Worm (Caenorhabditis elegans) whole organism, L1 larva: ENCODE measurements around the gene Y45G5AM.6.

Source experiments
- C34B4.2 ChIP-seq: sonication (generic microtip); optimal IDR thresholded peaks from 2 replicates; lab custom pipeline; 2017; ENCODE audit warnings: mild to moderate bottlenecking, missing genetic modification characterization, missing compliant biosample characterization
- Y116A8C.19 ChIP-seq: sonication (generic microtip); optimal IDR thresholded peaks from 2 replicates; lab custom pipeline; 2016; ENCODE audit warnings: missing compliant biosample characterization, missing genetic modification characterization, borderline replicate concordance
- blmp-1 ChIP-seq: fragments of 150-350 bp; optimal IDR thresholded peaks from 2 replicates; lab custom pipeline; 2014; ENCODE audit warnings: missing biosample characterization, missing genetic modification characterization
- ceh-63 ChIP-seq: fragments of 200-800 bp; sonication (Bioruptor generic); optimal IDR thresholded peaks from 2 replicates; lab custom pipeline; 2018; ENCODE audit warnings: mild to moderate bottlenecking, missing genetic modification characterization, missing compliant biosample characterization
- ceh-8 ChIP-seq: fragments of 200-800 bp; sonication (Bioruptor generic); optimal IDR thresholded peaks from 2 replicates; lab custom pipeline; 2018; ENCODE audit warnings: mild to moderate bottlenecking, missing genetic modification characterization, moderate library complexity, missing compliant biosample characterization
- ceh-82 ChIP-seq, 3 experiments: fragments of 150-350 bp in 1 of 3; sonication (generic microtip) in 2 of 3; optimal IDR thresholded peaks; 2 replicates each; lab custom pipeline; 2014 to 2017; ENCODE audit warnings: missing biosample characterization in 3 of 3, missing genetic modification characterization in 3 of 3
- ces-1 ChIP-seq: fragments of 150-350 bp; optimal IDR thresholded peaks from 2 replicates; lab custom pipeline; 2014; ENCODE audit warnings: missing biosample characterization, missing genetic modification reagents, missing genetic modification characterization
- dpl-1 ChIP-seq, 3 experiments: fragments of 150-350 bp in 2 of 3; sonication (generic microtip) in 1 of 3; optimal IDR thresholded peaks; 2 replicates each; lab custom pipeline; 2014 to 2017; ENCODE audit warnings: missing biosample characterization in 3 of 3, missing genetic modification characterization in 3 of 3, missing genetic modification reagents in 3 of 3
- efl-3 ChIP-seq: fragments of 200-800 bp; sonication (Bioruptor generic); optimal IDR thresholded peaks from 2 replicates; lab custom pipeline; 2018; ENCODE audit warnings: mild to moderate bottlenecking, missing genetic modification characterization, missing compliant biosample characterization
- egl-13 ChIP-seq: sonication (generic microtip); optimal IDR thresholded peaks from 2 replicates; lab custom pipeline; 2016; ENCODE audit warnings: missing genotype, missing genetic modification reagents, missing genetic modification characterization, missing compliant biosample characterization
- elt-2 ChIP-seq: sonication (generic microtip); optimal IDR thresholded peaks from 2 replicates; lab custom pipeline; 2016; ENCODE audit warnings: missing genetic modification characterization, mild to moderate bottlenecking, inconsistent platforms, missing compliant biosample characterization, missing genetic modification reagents
- fkh-4 ChIP-seq: sonication (generic microtip); optimal IDR thresholded peaks from 2 replicates; lab custom pipeline; 2016; ENCODE audit warnings: missing compliant biosample characterization, missing genetic modification characterization, borderline replicate concordance
- fkh-8 ChIP-seq: sonication (generic microtip); optimal IDR thresholded peaks from 2 replicates; lab custom pipeline; 2016; ENCODE audit warnings: mild to moderate bottlenecking, missing genetic modification characterization, missing compliant biosample characterization
- grh-1 ChIP-seq: fragments of 200-800 bp; sonication (Bioruptor generic); IDR thresholded peaks from 2 replicates; pipeline ENCODE4 v1.3.6; 2022; ENCODE audit warnings: missing genetic modification reagents, missing genetic modification characterization, missing compliant biosample characterization
- irx-1 ChIP-seq: sonication (generic microtip); optimal IDR thresholded peaks from 2 replicates; lab custom pipeline; 2016; ENCODE audit warnings: missing genetic modification characterization, missing compliant biosample characterization
- isw-1 ChIP-seq: fragments of 200-800 bp; sonication (Bioruptor generic); IDR thresholded peaks from 2 replicates; pipeline ENCODE4 v1.3.6; 2022; ENCODE audit warnings: missing genetic modification characterization, missing compliant biosample characterization
- lin-35 ChIP-seq, 2 experiments: fragments of 150-350 bp; optimal IDR thresholded peaks; 2 replicates each; lab custom pipeline; 2014; ENCODE audit warnings: missing biosample characterization in 2 of 2, missing genetic modification characterization in 2 of 2, missing genetic modification reagents in 2 of 2
- lin-39 ChIP-seq: fragments of 150-350 bp; optimal IDR thresholded peaks from 2 replicates; lab custom pipeline; 2014; ENCODE audit warnings: missing biosample characterization, missing genetic modification reagents, missing genetic modification characterization
- lir-3 ChIP-seq: sonication (generic microtip); optimal IDR thresholded peaks from 2 replicates; lab custom pipeline; 2016; ENCODE audit warnings: mild to moderate bottlenecking, missing genetic modification characterization, moderate library complexity, missing compliant biosample characterization; ENCODE audit not compliant: poor library complexity
- mab-9 ChIP-seq: fragments of 200-800 bp; sonication (Bioruptor generic); IDR thresholded peaks from 2 replicates; pipeline ENCODE4 v1.3.6; 2022; ENCODE audit warnings: missing genetic modification reagents, missing genetic modification characterization, missing compliant biosample characterization
- nhr-11 ChIP-seq: fragments of 150-350 bp; optimal IDR thresholded peaks from 2 replicates; lab custom pipeline; 2014; ENCODE audit warnings: missing biosample characterization, missing genetic modification characterization
- nhr-12 ChIP-seq: sonication (generic microtip); optimal IDR thresholded peaks from 2 replicates; lab custom pipeline; 2017; ENCODE audit warnings: missing biosample characterization, missing genetic modification characterization
- nhr-20 ChIP-seq: sonication (generic microtip); optimal IDR thresholded peaks from 2 replicates; lab custom pipeline; 2016; ENCODE audit warnings: mild to moderate bottlenecking, missing genetic modification characterization, missing compliant biosample characterization
- nhr-237 ChIP-seq: fragments of 150-350 bp; optimal IDR thresholded peaks from 2 replicates; lab custom pipeline; 2014; ENCODE audit warnings: missing biosample characterization, missing genetic modification characterization
- nhr-28 ChIP-seq: fragments of 150-350 bp; optimal IDR thresholded peaks from 2 replicates; lab custom pipeline; 2014; ENCODE audit warnings: missing biosample characterization, missing genetic modification characterization
- nhr-77 ChIP-seq: fragments of 150-350 bp; optimal IDR thresholded peaks from 2 replicates; lab custom pipeline; 2014; ENCODE audit warnings: missing biosample characterization, missing genetic modification characterization
- nhr-90 ChIP-seq: sonication (generic microtip); optimal IDR thresholded peaks from 2 replicates; lab custom pipeline; 2016; ENCODE audit warnings: mild to moderate bottlenecking, missing genetic modification characterization, missing compliant biosample characterization; ENCODE audit not compliant: poor library complexity
- sptf-1 ChIP-seq: fragments of 150-350 bp; optimal IDR thresholded peaks from 2 replicates; lab custom pipeline; 2014; ENCODE audit warnings: missing biosample characterization, missing genetic modification characterization
- sup-37 ChIP-seq: fragments of 200-800 bp; sonication (Bioruptor generic); optimal IDR thresholded peaks from 2 replicates; lab custom pipeline; 2018; ENCODE audit warnings: mild to moderate bottlenecking, missing genetic modification characterization, missing compliant biosample characterization
- tbx-2 ChIP-seq: sonication (generic microtip); optimal IDR thresholded peaks from 2 replicates; lab custom pipeline; 2016; ENCODE audit warnings: missing genetic modification characterization, missing compliant biosample characterization
- unc-130 ChIP-seq: fragments of 150-350 bp; optimal IDR thresholded peaks from 2 replicates; lab custom pipeline; 2017; ENCODE audit warnings: missing biosample characterization, missing genetic modification characterization, inconsistent platforms
- unc-62 ChIP-seq: fragments of 150-350 bp; optimal IDR thresholded peaks from 2 replicates; lab custom pipeline; 2014; ENCODE audit warnings: missing biosample characterization, missing genetic modification reagents, missing genetic modification characterization
- vab-15 ChIP-seq: sonication (generic microtip); optimal IDR thresholded peaks from 2 replicates; lab custom pipeline; 2017; ENCODE audit warnings: missing genotype, mild to moderate bottlenecking, missing genetic modification characterization, missing compliant biosample characterization
- ztf-4 ChIP-seq: fragments of 150-350 bp; optimal IDR thresholded peaks from 2 replicates; lab custom pipeline; 2014; ENCODE audit warnings: missing biosample characterization, missing genetic modification characterization

Gene Y45G5AM.6

ce11 chrV:4131471-4131939, 20.6 kb downstream of the Y45G5AM.6 start, which contains the start of gene nhr-57 (continued):
- TF ChIP-seq nhr-237 (tag; lab: Kevin White, UChicago) (peak; percentile 7), ceh-63 (GFP tag; lab: Kevin White, UChicago) (no peak), elt-2 (tag; lab: Kevin White, UChicago) (peak; percentile 43), nhr-20 (peak; percentile 92), lir-3 (tag; lab: Kevin White, UChicago) (peak; percentile 53), C34B4.2 (tag; lab: Kevin White, UChicago) (no peak), egl-13 (tag; lab: Kevin White, UChicago) (no peak), fkh-8 (tag; lab: Kevin White, UChicago) (peak; percentile 51), ztf-4 (peak; percentile 20), ceh-8 (no peak), isw-1 (GFP tag; lab: Robert Waterston, UW) (no peak), blmp-1 (tag; lab: Kevin White, UChicago) (peak; percentile 93), vab-15 (no peak), fkh-4 (tag; lab: Kevin White, UChicago) (no peak), ceh-82 (tag; optimal IDR thresholded peaks at IDR 0.05; lab: Kevin White, UChicago) (peak in 1 of 3 experiments; percentile 32), nhr-11 (tag; lab: Kevin White, UChicago) (no peak), sup-37 (peak; percentile 54), nhr-12 (tag; lab: Kevin White, UChicago) (no peak), unc-130 (tag; lab: Kevin White, UChicago) (peak; percentile 20), irx-1 (peak; percentile 57), nhr-28 (tag; lab: Kevin White, UChicago) (no peak), nhr-90 (peak; percentile 79), grh-1 (GFP tag; lab: Robert Waterston, UW) (peak; percentile 57)

ce11 chrV:4129604-4130003, 22.5 kb downstream of the Y45G5AM.6 start, which contains the start of gene phat-4:
Gene phat-4 (plus strand): TSS chrV:4129904.
- TF ChIP-seq egl-13 (tag; lab: Kevin White, UChicago) (no peak), efl-3 (no peak), lin-35 (GFP tag; optimal IDR thresholded peaks at IDR 0.05; lab: Kevin White, UChicago) (no peak)

- no peak for TF ChIP-seq tbx-2 (tag; lab: Kevin White, UChicago)
- TF ChIP-seq dpl-1 (GFP tag; optimal IDR thresholded peaks at IDR 0.05; lab: Kevin White, UChicago), result no peak
- TF ChIP-seq mab-9 (GFP tag; lab: Robert Waterston, UW), result no peak
- no peak for TF ChIP-seq fkh-8 (tag; lab: Kevin White, UChicago)
- TF ChIP-seq sptf-1 (tag; lab: Kevin White, UChicago), result no peak
Measured at ce11 chrV:4127435-4127834, 24.7 kb downstream of the Y45G5AM.6 start, which contains the start of gene T05B4.13. Gene T05B4.13 (minus strand): TSS chrV:4127535.

- no peak for TF ChIP-seq Y116A8C.19 (tag; lab: Kevin White, UChicago)
- TF ChIP-seq, all 84 proteins: peak for 0
Measured at ce11 chrV:4125552-4126084, 26.5 kb downstream of the Y45G5AM.6 start, which contains the start of gene T05B4.12. Gene T05B4.12 (minus strand): TSS chrV:4126034.

- TF ChIP-seq nhr-77 (no peak), ces-1 (no peak), nhr-28 (tag; lab: Kevin White, UChicago) (no peak), lin-39 (no peak), irx-1 (no peak), unc-62 (no peak), elt-2 (tag; lab: Kevin White, UChicago) (no peak)
- TF ChIP-seq, all 84 proteins: peak for 0
Measured at ce11 chrV:4122415-4122814, 29.7 kb downstream of the Y45G5AM.6 start, which contains the start of gene phat-5. Gene phat-5 (minus strand): TSS chrV:4122515.
